Worm (Caenorhabditis elegans) whole organism, L2 larva: ENCODE results near the gene rps-13.
A peak's percentile ranks its signal among the peaks of the same experiment; 100 is the strongest.

Source experiments
- C34F6.9 ChIP-seq: fragments of 150-350 bp; optimal IDR thresholded peaks from 2 replicates; lab custom pipeline; 2014; ENCODE audit warnings: missing biosample characterization, missing genetic modification characterization
- F13H6.1 ChIP-seq: sonication (generic microtip); optimal IDR thresholded peaks from 2 replicates; lab custom pipeline; 2016; ENCODE audit warnings: missing genetic modification characterization, missing compliant biosample characterization
- R02D3.7 ChIP-seq: fragments of 150-350 bp; optimal IDR thresholded peaks from 2 replicates; lab custom pipeline; 2014; ENCODE audit warnings: missing biosample characterization, missing genetic modification characterization
- ZK546.5 ChIP-seq: sonication (generic microtip); optimal IDR thresholded peaks from 2 replicates; lab custom pipeline; 2017; ENCODE audit warnings: missing biosample characterization, missing genetic modification characterization
- ama-1 ChIP-seq: fragments of 150-350 bp; optimal IDR thresholded peaks from 2 replicates; lab custom pipeline; 2018; ENCODE audit warnings: inconsistent platforms
- blmp-1 ChIP-seq: sonication (generic microtip); optimal IDR thresholded peaks from 2 replicates; lab custom pipeline; 2017; ENCODE audit warnings: missing genetic modification characterization, mild to moderate bottlenecking, missing compliant biosample characterization, antibody characterized with exemption, moderate library complexity; ENCODE audit not compliant: insufficient read depth
- ceh-82 ChIP-seq: fragments of 150-350 bp; optimal IDR thresholded peaks from 2 replicates; lab custom pipeline; 2014; ENCODE audit warnings: missing biosample characterization, missing genetic modification characterization
- crh-2 ChIP-seq: sonication (generic microtip); optimal IDR thresholded peaks from 2 replicates; lab custom pipeline; 2017; ENCODE audit warnings: missing biosample characterization, missing genetic modification characterization
- egl-27 ChIP-seq: sonication (generic microtip); optimal IDR thresholded peaks from 3 replicates; lab custom pipeline; 2017; ENCODE audit warnings: missing biosample characterization, missing genetic modification reagents, missing genetic modification characterization
- elt-3 ChIP-seq: sonication (generic microtip); optimal IDR thresholded peaks from 2 replicates; lab custom pipeline; 2017; ENCODE audit warnings: missing biosample characterization, missing genetic modification characterization
- fos-1 ChIP-seq: fragments of 150-350 bp; optimal IDR thresholded peaks from 2 replicates; lab custom pipeline; 2014; ENCODE audit warnings: missing biosample characterization, missing genetic modification characterization
- gmeb-1 ChIP-seq: fragments of 150-350 bp; optimal IDR thresholded peaks from 2 replicates; lab custom pipeline; 2014; ENCODE audit warnings: missing biosample characterization, missing genetic modification characterization
- lin-11 ChIP-seq: fragments of 150-350 bp; sonication (generic microtip); optimal IDR thresholded peaks from 2 replicates; lab custom pipeline; 2014; ENCODE audit warnings: missing biosample characterization, missing genetic modification characterization, inconsistent platforms, mixed read lengths
- lin-13 ChIP-seq: fragments of 150-350 bp; optimal IDR thresholded peaks from 2 replicates; lab custom pipeline; 2014; ENCODE audit warnings: missing biosample characterization, missing genetic modification reagents, missing genetic modification characterization
- lsy-2 ChIP-seq, 2 experiments: fragments of 150-350 bp in 1 of 2; sonication (generic microtip) in 1 of 2; optimal IDR thresholded peaks; 2 replicates each; lab custom pipeline; 2014 to 2017; ENCODE audit warnings: missing biosample characterization in 2 of 2, missing genetic modification characterization in 2 of 2
- mab-5 ChIP-seq: fragments of 150-350 bp; optimal IDR thresholded peaks from 2 replicates; lab custom pipeline; 2014; ENCODE audit warnings: missing biosample characterization, missing genetic modification characterization
- mbf-1 ChIP-seq: sonication (generic microtip); optimal IDR thresholded peaks from 2 replicates; lab custom pipeline; 2017; ENCODE audit warnings: missing biosample characterization, missing genetic modification characterization
- mdl-1 ChIP-seq, 2 experiments: fragments of 150-350 bp in 1 of 2; sonication (generic microtip) in 1 of 2; optimal IDR thresholded peaks; 2 replicates each; lab custom pipeline; 2017; ENCODE audit warnings: missing biosample characterization in 2 of 2, missing genetic modification characterization in 2 of 2
- nhr-10 ChIP-seq: sonication (generic microtip); optimal IDR thresholded peaks from 2 replicates; lab custom pipeline; 2017; ENCODE audit warnings: missing biosample characterization, missing genetic modification characterization
- nhr-11 ChIP-seq: fragments of 150-350 bp; optimal IDR thresholded peaks from 2 replicates; lab custom pipeline; 2014; ENCODE audit warnings: missing biosample characterization, missing genetic modification characterization
- nhr-129 ChIP-seq: fragments of 150-350 bp; optimal IDR thresholded peaks from 2 replicates; lab custom pipeline; 2014; ENCODE audit warnings: missing biosample characterization, missing genetic modification characterization
- nhr-21 ChIP-seq: fragments of 150-350 bp; optimal IDR thresholded peaks from 2 replicates; lab custom pipeline; 2014; ENCODE audit warnings: missing biosample characterization, missing genetic modification characterization
- nhr-23 ChIP-seq: fragments of 150-350 bp; optimal IDR thresholded peaks from 2 replicates; lab custom pipeline; 2014; ENCODE audit warnings: missing biosample characterization, missing genetic modification reagents, missing genetic modification characterization
- nhr-237 ChIP-seq: fragments of 150-350 bp; optimal IDR thresholded peaks from 2 replicates; lab custom pipeline; 2014; ENCODE audit warnings: missing biosample characterization, missing genetic modification characterization
- nhr-25 ChIP-seq: fragments of 150-350 bp; sonication (generic microtip); optimal IDR thresholded peaks from 3 replicates; lab custom pipeline; 2014; ENCODE audit warnings: missing biosample characterization, missing genetic modification characterization
- nhr-6 ChIP-seq: fragments of 150-350 bp; optimal IDR thresholded peaks from 2 replicates; lab custom pipeline; 2014; ENCODE audit warnings: missing biosample characterization, missing genetic modification characterization
- nhr-77 ChIP-seq: fragments of 150-350 bp; optimal IDR thresholded peaks from 2 replicates; lab custom pipeline; 2014; ENCODE audit warnings: missing biosample characterization, missing genetic modification characterization
- skn-1 ChIP-seq: sonication (generic microtip); optimal IDR thresholded peaks from 2 replicates; lab custom pipeline; 2017; ENCODE audit warnings: missing biosample characterization, missing genetic modification characterization
- sma-3 ChIP-seq: sonication (generic microtip); optimal IDR thresholded peaks from 2 replicates; lab custom pipeline; 2016; ENCODE audit warnings: missing genetic modification reagents, missing genetic modification characterization, missing compliant biosample characterization
- sma-9 ChIP-seq, 2 experiments: fragments of 150-350 bp in 1 of 2; sonication (generic microtip) in 1 of 2; optimal IDR thresholded peaks; 2 replicates each; lab custom pipeline; 2014 to 2016; ENCODE audit warnings: missing genetic modification characterization in 2 of 2, mild to moderate bottlenecking in 1 of 2, missing biosample characterization in 1 of 2, missing compliant biosample characterization in 1 of 2, missing genetic modification reagents in 1 of 2, moderate library complexity in 1 of 2
- unc-55 ChIP-seq: fragments of 150-350 bp; sonication (generic microtip); optimal IDR thresholded peaks from 3 replicates; lab custom pipeline; 2014; ENCODE audit warnings: missing biosample characterization, missing genetic modification reagents, missing genetic modification characterization
- unc-62 ChIP-seq: fragments of 150-350 bp; optimal IDR thresholded peaks from 2 replicates; lab custom pipeline; 2014; ENCODE audit warnings: missing biosample characterization, missing genetic modification reagents, missing genetic modification characterization
- zag-1 ChIP-seq: fragments of 150-350 bp; optimal IDR thresholded peaks from 2 replicates; lab custom pipeline; 2014; ENCODE audit warnings: missing biosample characterization, missing genetic modification characterization
- ztf-1 ChIP-seq: fragments of 200-800 bp; sonication (Bioruptor generic); conservative IDR thresholded peaks from 2 replicates; pipeline ENCODE4 v1.3.6; 2022; ENCODE audit warnings: missing genetic modification characterization, missing compliant biosample characterization
- ztf-4 ChIP-seq: fragments of 150-350 bp; optimal IDR thresholded peaks from 2 replicates; lab custom pipeline; 2014; ENCODE audit warnings: missing biosample characterization, missing genetic modification characterization

Gene rps-13

DNA sequence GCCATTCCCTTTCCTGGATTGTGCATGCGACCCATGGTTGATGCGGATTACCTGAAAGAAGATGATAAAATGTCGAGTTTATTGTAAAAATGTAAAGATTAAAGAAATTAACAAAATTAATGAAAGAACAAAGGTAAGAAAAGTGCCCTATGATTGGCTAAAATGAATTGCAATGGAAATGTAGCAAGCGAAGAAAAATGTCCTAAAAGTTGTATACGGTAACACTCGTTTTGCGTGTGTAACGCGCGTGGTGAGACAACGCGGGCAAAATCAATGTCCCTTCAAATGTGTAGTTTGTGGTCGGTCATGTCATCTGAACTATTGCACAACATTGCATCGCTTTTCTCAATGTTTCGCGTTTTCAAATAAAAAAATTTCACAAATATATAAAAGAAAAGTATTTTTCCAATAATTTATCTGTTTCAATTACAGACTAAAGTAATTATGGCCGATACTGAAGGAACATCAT, at the start of gene rps-13, which contains the start of gene nfx-1:
TSS of gene rps-13 (minus strand) at position 51 of the 469 bp plus-strand sequence.
TSS of gene nfx-1 (plus strand) at position 433 of the 469 bp plus-strand sequence.
- TF ChIP-seq nhr-129 (tag; lab: Kevin White, UChicago) = peak; percentile 99
- no peak for TF ChIP-seq elt-3
- TF ChIP-seq lin-11 (tag; lab: Kevin White, UChicago) = peak; percentile 61
- peak; percentile 96 to 99 for TF ChIP-seq lsy-2 (tag; optimal IDR thresholded peaks at IDR 0.05; lab: Kevin White, UChicago)
- peak; percentile 83 for TF ChIP-seq crh-2 (tag; lab: Kevin White, UChicago)
- TF ChIP-seq zag-1 (tag; lab: Kevin White, UChicago) = no peak
- TF ChIP-seq nhr-25 (tag; lab: Kevin White, UChicago) = peak; percentile 73
- TF ChIP-seq ama-1 (lab: Kevin White, UChicago) = peak; percentile 27
- peak; percentile 79 for TF ChIP-seq lin-13 (GFP tag; lab: Kevin White, UChicago)
- peak; percentile 28 for TF ChIP-seq ZK546.5 (tag; lab: Kevin White, UChicago)
- peak; percentile 31 for TF ChIP-seq ceh-82 (tag; lab: Kevin White, UChicago)
- peak; percentile 72 for TF ChIP-seq sma-9 (GFP tag; optimal IDR thresholded peaks at IDR 0.05; lab: Kevin White, UChicago)
- TF ChIP-seq sma-9 (tag; optimal IDR thresholded peaks at IDR 0.05; lab: Kevin White, UChicago) = no peak
- TF ChIP-seq ztf-4 = peak; percentile 40
- TF ChIP-seq blmp-1 = peak; percentile 73
- TF ChIP-seq mab-5 (tag; lab: Kevin White, UChicago) = peak; percentile 58
- TF ChIP-seq F13H6.1 (tag; lab: Kevin White, UChicago) = peak; percentile 54
- TF ChIP-seq nhr-237 = no peak
- peak; percentile 17 for TF ChIP-seq nhr-10
- no peak for TF ChIP-seq ztf-1 (GFP tag; lab: Robert Waterston, UW)
- peak; percentile 38 to 39 for TF ChIP-seq mdl-1 (tag; optimal IDR thresholded peaks at IDR 0.05; lab: Kevin White, UChicago)
- TF ChIP-seq sma-3 = peak; percentile 70
- peak; percentile 77 for TF ChIP-seq fos-1 (tag; lab: Kevin White, UChicago)
- peak; percentile 2 for TF ChIP-seq egl-27
- TF ChIP-seq nhr-23 = no peak
- TF ChIP-seq nhr-11 (tag; lab: Kevin White, UChicago) = no peak
- TF ChIP-seq C34F6.9 (tag; lab: Kevin White, UChicago) = peak; percentile 87
- peak; percentile 24 for TF ChIP-seq nhr-21 (tag; lab: Kevin White, UChicago)
- TF ChIP-seq skn-1 (tag; lab: Kevin White, UChicago) = peak; percentile 37
- TF ChIP-seq gmeb-1 (tag; lab: Kevin White, UChicago) = peak; percentile 77
- peak; percentile 32 for TF ChIP-seq nhr-6 (tag; lab: Kevin White, UChicago)
- peak; percentile 95 for TF ChIP-seq unc-55 (GFP tag; lab: Kevin White, UChicago)
- TF ChIP-seq unc-62 (GFP tag; lab: Kevin White, UChicago) = no peak

DNA sequence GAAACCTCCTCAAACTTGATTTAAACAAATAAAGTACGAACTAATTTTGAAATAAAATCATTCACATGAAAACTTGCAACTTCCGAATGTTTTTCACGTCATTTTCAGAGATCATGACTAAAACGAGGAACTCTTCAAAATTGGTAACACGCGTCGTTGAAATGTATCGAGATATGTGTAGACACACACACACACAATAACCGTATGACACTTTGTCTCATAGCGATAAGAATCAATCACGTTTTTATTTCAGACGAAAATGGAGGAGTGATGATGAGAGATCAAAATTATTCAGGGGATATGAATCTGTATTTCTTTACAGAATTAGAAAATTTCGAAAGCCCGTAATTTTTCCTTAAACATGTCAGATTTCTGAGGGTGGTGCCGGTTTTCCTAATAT, 47.9 kb upstream of the rps-13 start:
- peak; percentile 65 for TF ChIP-seq crh-2 (tag; lab: Kevin White, UChicago)
- no peak for TF ChIP-seq nhr-10
- TF ChIP-seq mbf-1 = no peak
- TF ChIP-seq fos-1 (tag; lab: Kevin White, UChicago) = peak; percentile 51
- peak; percentile 68 for TF ChIP-seq sma-9 (GFP tag; optimal IDR thresholded peaks at IDR 0.05; lab: Kevin White, UChicago)
- TF ChIP-seq sma-9 (tag; optimal IDR thresholded peaks at IDR 0.05; lab: Kevin White, UChicago) = no peak
- TF ChIP-seq nhr-25 (tag; lab: Kevin White, UChicago) = peak; percentile 62
- no peak for TF ChIP-seq R02D3.7 (tag; lab: Kevin White, UChicago)

ce11 chrIII:6421973-6422511, 47.2 kb upstream of the rps-13 start:
- TF ChIP-seq sma-9 (GFP tag; optimal IDR thresholded peaks at IDR 0.05; lab: Kevin White, UChicago) = peak; percentile 75
- no peak for TF ChIP-seq sma-9 (tag; optimal IDR thresholded peaks at IDR 0.05; lab: Kevin White, UChicago)
- TF ChIP-seq sma-3 = peak; percentile 41
- TF ChIP-seq unc-55 (GFP tag; lab: Kevin White, UChicago) = no peak
- TF ChIP-seq nhr-77 (tag; lab: Kevin White, UChicago) = no peak
- TF ChIP-seq mdl-1 (tag; optimal IDR thresholded peaks at IDR 0.05; lab: Kevin White, UChicago) = peak in 1 of 2 experiments; percentile 53
- peak; percentile 40 for TF ChIP-seq nhr-129 (tag; lab: Kevin White, UChicago)
- TF ChIP-seq fos-1 (tag; lab: Kevin White, UChicago) = peak; percentile 68
- TF ChIP-seq blmp-1 = peak; percentile 62
- TF ChIP-seq nhr-25 (tag; lab: Kevin White, UChicago) = peak; percentile 66
- no peak for TF ChIP-seq lin-13 (GFP tag; lab: Kevin White, UChicago)
- TF ChIP-seq F13H6.1 (tag; lab: Kevin White, UChicago) = peak; percentile 14
- no peak for TF ChIP-seq nhr-11 (tag; lab: Kevin White, UChicago)
- peak; percentile 7 for TF ChIP-seq gmeb-1 (tag; lab: Kevin White, UChicago)
- peak; percentile 72 for TF ChIP-seq crh-2 (tag; lab: Kevin White, UChicago)
